Fruit fly (Drosophila melanogaster): Measurements from ENCODE around the gene CG32452.

DNA sequence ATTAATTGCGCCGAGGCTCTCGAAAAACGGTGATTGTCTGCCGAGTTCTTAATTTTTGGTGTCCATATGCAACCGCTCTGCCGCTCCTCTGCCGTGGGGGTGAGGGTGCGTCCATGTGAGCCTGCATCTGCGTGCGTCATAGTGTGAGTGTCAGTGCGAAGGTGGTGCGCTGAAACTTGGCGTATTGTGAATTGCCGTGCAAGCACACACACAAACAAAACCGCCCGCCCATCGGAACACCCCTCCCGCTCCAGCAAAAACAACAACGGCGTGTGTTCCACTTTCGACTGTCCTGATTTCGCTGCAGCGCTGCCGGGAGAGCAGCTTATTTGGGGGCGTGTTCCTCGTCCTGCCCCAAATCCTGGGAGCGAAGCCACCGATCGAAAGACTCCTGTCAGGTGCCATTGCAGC lies 24.6 kb downstream of the CG32452 start:
- TF ChIP-seq Rel (GFP tag; optimal IDR thresholded peaks at IDR 0.05) (no peak), Rel (tag; optimal IDR thresholded peaks at IDR 0.05) (no peak), usp (GFP tag; optimal IDR thresholded peaks at IDR 0.05) (no peak), psq (GFP tag; optimal IDR thresholded peaks at IDR 0.05) (no peak), Myc (optimal IDR thresholded peaks at IDR 0.05) (no peak), Sp1 (GFP tag; optimal IDR thresholded peaks at IDR 0.05) (no peak), br (GFP tag; optimal IDR thresholded peaks at IDR 0.05) (no peak), Dfd (GFP tag; optimal IDR thresholded peaks at IDR 0.05) (no peak), Abd-B (GFP tag; optimal IDR thresholded peaks at IDR 0.05) (no peak), h (GFP tag; optimal IDR thresholded peaks at IDR 0.05) (no peak), GATAd (GFP tag; optimal IDR thresholded peaks at IDR 0.05) (no peak), dsf (GFP tag; optimal IDR thresholded peaks at IDR 0.05; ENCODE audit: borderline replicate concordance) (no peak), pan (optimal IDR thresholded peaks at IDR 0.05) (no peak), OdsH (GFP tag; optimal IDR thresholded peaks at IDR 0.05) (no peak), HLH106 (tag; optimal IDR thresholded peaks at IDR 0.05) (no peak)

Measured in whole organism, wandering third instar larva.